Fruit fly (Drosophila melanogaster): ENCODE data around the gene Jasper.
A peak's percentile ranks its signal among the peaks of the same experiment; 100 is the strongest.

Jasper gene

DNA sequence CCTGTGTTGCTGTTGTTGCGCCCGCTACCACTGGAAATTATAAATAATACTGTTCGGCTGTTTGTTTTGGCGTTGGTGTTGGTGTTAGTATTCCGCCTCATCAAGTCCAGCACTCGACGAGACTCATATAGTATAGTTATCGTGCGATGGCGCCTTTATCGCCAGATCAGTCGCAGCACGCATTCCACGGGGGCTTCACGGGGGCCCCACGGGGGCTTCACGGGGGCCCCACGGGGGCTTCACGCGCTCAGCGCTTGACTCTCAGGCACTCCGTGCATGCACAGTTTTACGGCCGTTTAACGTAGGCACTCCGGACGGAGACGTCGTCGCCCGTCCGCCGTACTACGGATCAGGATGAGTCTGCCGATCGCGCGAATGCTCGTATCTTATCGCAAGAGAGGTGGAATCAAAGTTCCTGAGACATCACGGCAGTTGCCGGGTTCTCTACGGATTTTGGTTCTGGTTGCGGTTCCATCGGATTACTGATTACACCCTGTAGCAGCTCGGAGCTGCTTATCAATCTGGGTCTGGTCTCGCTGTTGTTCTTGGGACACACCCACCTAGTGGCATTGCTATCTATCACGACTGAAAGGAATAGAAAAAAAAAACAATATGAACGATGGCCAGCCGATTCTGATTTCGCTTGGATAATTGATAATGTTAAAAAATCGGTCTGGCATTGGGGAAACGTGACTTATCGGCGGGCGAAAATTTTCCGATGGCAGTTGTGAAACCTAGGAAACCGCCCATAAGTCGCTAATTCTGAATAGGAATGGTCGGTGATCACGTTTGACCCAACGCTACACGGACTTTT, 50.7 kb downstream of the Jasper start (continued):
- no peak for TF ChIP-seq dan (GFP tag; IDR thresholded peaks at IDR 0.05)
- no peak for TF ChIP-seq vnd (GFP tag; IDR thresholded peaks at IDR 0.05; ENCODE audit: partially characterized antibody)
- TF ChIP-seq Dad (GFP tag; optimal IDR thresholded peaks at IDR 0.05), result no peak
- no peak for TF ChIP-seq CG16813 (GFP tag; IDR thresholded peaks at IDR 0.05; ENCODE audit: partially characterized antibody)
- TF ChIP-seq shn (GFP tag; optimal IDR thresholded peaks at IDR 0.05), result no peak
- TF ChIP-seq CG1792 (GFP tag; optimal IDR thresholded peaks at IDR 0.05), result no peak
- TF ChIP-seq Dek (tag; optimal IDR thresholded peaks at IDR 0.05), result no peak
- peak; percentile 0 for TF ChIP-seq CG1233 (GFP tag; optimal IDR thresholded peaks at IDR 0.05)
- no peak for TF ChIP-seq CG3838 (GFP tag; optimal IDR thresholded peaks at IDR 0.05)
- no peak for TF ChIP-seq CG6791 (GFP tag; IDR thresholded peaks at IDR 0.05; ENCODE audit: partially characterized antibody)
- TF ChIP-seq lbe (GFP tag; optimal IDR thresholded peaks at IDR 0.05), result no peak
- no peak for TF ChIP-seq CG10565 (GFP tag; optimal IDR thresholded peaks at IDR 0.05)
- peak; percentile 10 for TF ChIP-seq schlank (tag; optimal IDR thresholded peaks at IDR 0.05)
- no peak for TF ChIP-seq Neu2 (GFP tag; optimal IDR thresholded peaks at IDR 0.05; ENCODE audit: borderline replicate concordance)
- no peak for TF ChIP-seq dmrt99B (tag; optimal IDR thresholded peaks at IDR 0.05)
- no peak for TF ChIP-seq NC2α (GFP tag; optimal IDR thresholded peaks at IDR 0.05)
- TF ChIP-seq H15 (GFP tag; IDR thresholded peaks at IDR 0.05), result no peak
- TF ChIP-seq CG18011 (GFP tag; optimal IDR thresholded peaks at IDR 0.05), result no peak
- no peak for TF ChIP-seq bbx (GFP tag; IDR thresholded peaks at IDR 0.05; ENCODE audit: partially characterized antibody)
- no peak for TF ChIP-seq Mes4 (GFP tag; optimal IDR thresholded peaks at IDR 0.05)
- TF ChIP-seq CG12769 (tag; optimal IDR thresholded peaks at IDR 0.05), result peak; percentile 49
- no peak for TF ChIP-seq CG17328 (GFP tag; IDR thresholded peaks at IDR 0.05)
- TF ChIP-seq Dbx (GFP tag; IDR thresholded peaks at IDR 0.05), result peak; percentile 18; the same call in 1 of the 3 replicates
- no peak for TF ChIP-seq CG14050 (GFP tag; IDR thresholded peaks at IDR 0.05)
- no peak for TF ChIP-seq Ssrp (tag; optimal IDR thresholded peaks at IDR 0.05)
- TF ChIP-seq CG10959 (GFP tag; IDR thresholded peaks at IDR 0.05), result no peak
- no peak for TF ChIP-seq CkIIα-i1 (GFP tag; IDR thresholded peaks at IDR 0.05)
- TF ChIP-seq jigr1 (GFP tag; IDR thresholded peaks at IDR 0.05), result no peak
- no peak for TF ChIP-seq gfzf (GFP tag; optimal IDR thresholded peaks at IDR 0.05)
- no peak for TF ChIP-seq Ets97D (GFP tag; optimal IDR thresholded peaks at IDR 0.05)
- peak; percentile 62; the same call in 1 of the 2 replicates for TF ChIP-seq sens-2 (GFP tag; IDR thresholded peaks at IDR 0.05)
- no peak for TF ChIP-seq CG13894 (tag; optimal IDR thresholded peaks at IDR 0.05)
- peak; percentile 9 for TF ChIP-seq Hmr (GFP tag; optimal IDR thresholded peaks at IDR 0.05)
- no peak for TF ChIP-seq HLH54F (GFP tag; optimal IDR thresholded peaks at IDR 0.05)
- no peak for TF ChIP-seq CG16863 (GFP tag; optimal IDR thresholded peaks at IDR 0.05)
- no peak for TF ChIP-seq CG8924 (tag; optimal IDR thresholded peaks at IDR 0.05)
- TF ChIP-seq CG1832 (GFP tag; optimal IDR thresholded peaks at IDR 0.05), result no peak
- TF ChIP-seq kah (GFP tag; optimal IDR thresholded peaks at IDR 0.05), result no peak
- TF ChIP-seq vfl (GFP tag; optimal IDR thresholded peaks at IDR 0.05), result no peak
- no peak for TF ChIP-seq al (GFP tag; IDR thresholded peaks at IDR 0.05)
- TF ChIP-seq oc (tag; optimal IDR thresholded peaks at IDR 0.05), result no peak
- TF ChIP-seq Jarid2 (GFP tag; optimal IDR thresholded peaks at IDR 0.05), result no peak
- TF ChIP-seq ato (GFP tag; IDR thresholded peaks at IDR 0.05; ENCODE audit: partially characterized antibody), result no peak
